Worm (Caenorhabditis elegans) whole organism, L1 larva: Measurements from ENCODE around the gene K07F5.6.
"Not testable (repeated sequence)": the region's sequence is repeated elsewhere in the genome, so short reads cannot be mapped to it uniquely, and the experiment has no call there.

Source experiments
- C04F5.9 ChIP-seq: sonication (generic microtip); optimal IDR thresholded peaks from 2 replicates; lab custom pipeline; 2016; ENCODE audit warnings: missing genetic modification characterization, missing compliant biosample characterization
- C16A3.4 ChIP-seq: fragments of 150-350 bp; optimal IDR thresholded peaks from 2 replicates; lab custom pipeline; 2014; ENCODE audit warnings: missing biosample characterization, missing genetic modification characterization
- C34B4.2 ChIP-seq: sonication (generic microtip); optimal IDR thresholded peaks from 2 replicates; lab custom pipeline; 2017; ENCODE audit warnings: mild to moderate bottlenecking, missing genetic modification characterization, missing compliant biosample characterization
- F16B12.6 ChIP-seq: fragments of 150-350 bp; optimal IDR thresholded peaks from 2 replicates; lab custom pipeline; 2014; ENCODE audit warnings: missing biosample characterization, missing genetic modification characterization
- Y116A8C.19 ChIP-seq: sonication (generic microtip); optimal IDR thresholded peaks from 2 replicates; lab custom pipeline; 2016; ENCODE audit warnings: missing compliant biosample characterization, missing genetic modification characterization, borderline replicate concordance
- aha-1 ChIP-seq: fragments of 150-350 bp; optimal IDR thresholded peaks from 2 replicates; lab custom pipeline; 2014; ENCODE audit warnings: missing biosample characterization, missing genetic modification characterization
- aly-2 ChIP-seq: fragments of 150-350 bp; optimal IDR thresholded peaks from 2 replicates; lab custom pipeline; 2014; ENCODE audit warnings: missing biosample characterization, missing genetic modification characterization
- ama-1 ChIP-seq: fragments of 150-350 bp; optimal IDR thresholded peaks from 2 replicates; lab custom pipeline; 2014
- blmp-1 ChIP-seq: fragments of 150-350 bp; optimal IDR thresholded peaks from 2 replicates; lab custom pipeline; 2014; ENCODE audit warnings: missing biosample characterization, missing genetic modification characterization
- ceh-63 ChIP-seq: fragments of 200-800 bp; sonication (Bioruptor generic); optimal IDR thresholded peaks from 2 replicates; lab custom pipeline; 2018; ENCODE audit warnings: mild to moderate bottlenecking, missing genetic modification characterization, missing compliant biosample characterization
- ceh-88 ChIP-seq: fragments of 200-800 bp; sonication (Bioruptor generic); IDR thresholded peaks from 2 replicates; pipeline ENCODE4 v1.3.6; 2022; ENCODE audit warnings: missing genetic modification characterization, missing compliant biosample characterization
- ces-1 ChIP-seq: fragments of 150-350 bp; optimal IDR thresholded peaks from 2 replicates; lab custom pipeline; 2014; ENCODE audit warnings: missing biosample characterization, missing genetic modification reagents, missing genetic modification characterization
- dpl-1 ChIP-seq, 3 experiments: fragments of 150-350 bp in 2 of 3; sonication (generic microtip) in 1 of 3; optimal IDR thresholded peaks; 2 replicates each; lab custom pipeline; 2014 to 2017; ENCODE audit warnings: missing biosample characterization in 3 of 3, missing genetic modification characterization in 3 of 3, missing genetic modification reagents in 3 of 3
- dsc-1 ChIP-seq: sonication (generic microtip); optimal IDR thresholded peaks from 2 replicates; lab custom pipeline; 2016; ENCODE audit warnings: mild to moderate bottlenecking, missing genetic modification characterization, missing compliant biosample characterization
- efl-1 ChIP-seq, 4 experiments: fragments of 150-350 bp; optimal IDR thresholded peaks in 3 of 4; peaks in 1 of 4; 1 replicate in 1 of 4; 2 replicates in 3 of 4; lab custom pipeline; 2014; ENCODE audit warnings: missing biosample characterization in 2 of 4, missing genetic modification characterization in 2 of 4, missing genetic modification reagents in 2 of 4
- efl-3 ChIP-seq: fragments of 200-800 bp; sonication (Bioruptor generic); optimal IDR thresholded peaks from 2 replicates; lab custom pipeline; 2018; ENCODE audit warnings: mild to moderate bottlenecking, missing genetic modification characterization, missing compliant biosample characterization
- elt-3 ChIP-seq, 6 experiments: fragments of 150-350 bp in 1 of 6; sonication (generic microtip); optimal IDR thresholded peaks; 2 replicates each; lab custom pipeline; 2017 to 2018; ENCODE audit warnings: missing biosample characterization in 6 of 6, missing genetic modification characterization in 6 of 6, inconsistent platforms in 1 of 6
- ets-5 ChIP-seq: fragments of 200-800 bp; sonication (Bioruptor generic); IDR thresholded peaks from 2 replicates; pipeline ENCODE4 v1.3.6; 2022; ENCODE audit warnings: missing genetic modification characterization, missing compliant biosample characterization
- fkh-8 ChIP-seq: sonication (generic microtip); optimal IDR thresholded peaks from 2 replicates; lab custom pipeline; 2016; ENCODE audit warnings: mild to moderate bottlenecking, missing genetic modification characterization, missing compliant biosample characterization
- fos-1 ChIP-seq: fragments of 150-350 bp; optimal IDR thresholded peaks from 2 replicates; lab custom pipeline; 2014; ENCODE audit warnings: missing biosample characterization, missing genetic modification characterization
- grh-1 ChIP-seq: fragments of 200-800 bp; sonication (Bioruptor generic); IDR thresholded peaks from 2 replicates; pipeline ENCODE4 v1.3.6; 2022; ENCODE audit warnings: missing genetic modification reagents, missing genetic modification characterization, missing compliant biosample characterization
- hpl-2 ChIP-seq: fragments of 150-350 bp; optimal IDR thresholded peaks from 2 replicates; lab custom pipeline; 2014; ENCODE audit warnings: missing biosample characterization, missing genetic modification reagents, missing genetic modification characterization
- jun-1 ChIP-seq: fragments of 150-350 bp; optimal IDR thresholded peaks from 2 replicates; lab custom pipeline; 2014; ENCODE audit warnings: missing biosample characterization, missing genetic modification reagents, missing genetic modification characterization
- lin-14 ChIP-seq: fragments of 200-800 bp; sonication (Bioruptor generic); optimal IDR thresholded peaks from 2 replicates; lab custom pipeline; 2018; ENCODE audit warnings: mild to moderate bottlenecking, missing genetic modification characterization, moderate library complexity, missing compliant biosample characterization
- mep-1 ChIP-seq: fragments of 150-350 bp; optimal IDR thresholded peaks from 2 replicates; lab custom pipeline; 2014; ENCODE audit warnings: missing biosample characterization, missing genetic modification characterization
- nhr-12 ChIP-seq: sonication (generic microtip); optimal IDR thresholded peaks from 2 replicates; lab custom pipeline; 2017; ENCODE audit warnings: missing biosample characterization, missing genetic modification characterization
- nhr-20 ChIP-seq: sonication (generic microtip); optimal IDR thresholded peaks from 2 replicates; lab custom pipeline; 2016; ENCODE audit warnings: mild to moderate bottlenecking, missing genetic modification characterization, missing compliant biosample characterization
- nhr-71 ChIP-seq: sonication (generic microtip); optimal IDR thresholded peaks from 2 replicates; lab custom pipeline; 2016; ENCODE audit warnings: mild to moderate bottlenecking, missing genetic modification characterization, moderate library complexity, missing compliant biosample characterization
- nhr-77 ChIP-seq: fragments of 150-350 bp; optimal IDR thresholded peaks from 2 replicates; lab custom pipeline; 2014; ENCODE audit warnings: missing biosample characterization, missing genetic modification characterization
- nhr-85 ChIP-seq: sonication (generic microtip); peaks from one replicate; lab custom pipeline; 2016; ENCODE audit warnings: missing genetic modification characterization, inconsistent platforms, missing compliant biosample characterization
- nhr-90 ChIP-seq: sonication (generic microtip); optimal IDR thresholded peaks from 2 replicates; lab custom pipeline; 2016; ENCODE audit warnings: mild to moderate bottlenecking, missing genetic modification characterization, missing compliant biosample characterization; ENCODE audit not compliant: poor library complexity
- pag-3 ChIP-seq: sonication (generic microtip); optimal IDR thresholded peaks from 2 replicates; lab custom pipeline; 2017; ENCODE audit warnings: missing genetic modification characterization, mild to moderate bottlenecking, missing compliant biosample characterization, antibody characterized with exemption, borderline replicate concordance; ENCODE audit not compliant: insufficient read depth
- sox-4 ChIP-seq: sonication (generic microtip); optimal IDR thresholded peaks from 2 replicates; lab custom pipeline; 2016; ENCODE audit warnings: missing genetic modification characterization, missing compliant biosample characterization
- sptf-1 ChIP-seq: fragments of 150-350 bp; optimal IDR thresholded peaks from 2 replicates; lab custom pipeline; 2014; ENCODE audit warnings: missing biosample characterization, missing genetic modification characterization
- tbx-2 ChIP-seq: sonication (generic microtip); optimal IDR thresholded peaks from 2 replicates; lab custom pipeline; 2016; ENCODE audit warnings: missing genetic modification characterization, missing compliant biosample characterization
- unc-30 ChIP-seq: sonication (generic microtip); optimal IDR thresholded peaks from 2 replicates; lab custom pipeline; 2017; ENCODE audit warnings: missing biosample characterization, missing genetic modification characterization
- unc-98 ChIP-seq: fragments of 200-800 bp; sonication (Bioruptor generic); IDR thresholded peaks from 2 replicates; pipeline ENCODE4 v1.3.6; 2022; ENCODE audit warnings: missing genetic modification characterization, missing compliant biosample characterization
- xbp-1 ChIP-seq: sonication (generic microtip); optimal IDR thresholded peaks from 2 replicates; lab custom pipeline; 2016; ENCODE audit warnings: missing genetic modification characterization, missing compliant biosample characterization

The K07F5.6 gene

DNA sequence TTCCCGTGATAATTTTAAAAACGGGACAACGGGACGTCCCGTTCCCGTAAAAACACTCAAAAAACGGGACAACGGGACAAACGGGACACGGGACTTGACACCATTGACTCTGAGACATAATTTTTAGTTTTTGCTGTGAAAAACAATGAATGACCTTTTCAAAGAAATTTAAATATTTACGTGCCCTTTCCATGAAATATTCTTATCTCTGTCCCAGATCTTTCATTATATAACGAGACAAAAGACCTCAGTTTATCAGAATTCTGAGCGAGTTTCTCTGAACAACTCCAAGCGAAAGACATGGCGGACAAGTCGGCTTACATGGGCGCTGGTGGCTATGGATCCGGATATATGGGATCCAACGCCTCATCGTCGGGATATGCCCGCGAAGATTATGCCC is 2.7 kb downstream of the K07F5.6 start, which contains the start of gene nspd-2:
Gene nspd-2 (plus strand): TSS at position 301 of the 400 bp plus-strand sequence.
- TF ChIP-seq dpl-1 (GFP tag; optimal IDR thresholded peaks at IDR 0.05; lab: Kevin White, UChicago) (no peak), F16B12.6 (no peak), pag-3 (tag; lab: Kevin White, UChicago) (no peak), nhr-20 (tag; lab: Kevin White, UChicago) (no peak), elt-3 (tag; optimal IDR thresholded peaks at IDR 0.05; lab: Kevin White, UChicago) (no peak), dsc-1 (tag; lab: Kevin White, UChicago) (no peak), ces-1 (no peak), aly-2 (no peak)

DNA sequence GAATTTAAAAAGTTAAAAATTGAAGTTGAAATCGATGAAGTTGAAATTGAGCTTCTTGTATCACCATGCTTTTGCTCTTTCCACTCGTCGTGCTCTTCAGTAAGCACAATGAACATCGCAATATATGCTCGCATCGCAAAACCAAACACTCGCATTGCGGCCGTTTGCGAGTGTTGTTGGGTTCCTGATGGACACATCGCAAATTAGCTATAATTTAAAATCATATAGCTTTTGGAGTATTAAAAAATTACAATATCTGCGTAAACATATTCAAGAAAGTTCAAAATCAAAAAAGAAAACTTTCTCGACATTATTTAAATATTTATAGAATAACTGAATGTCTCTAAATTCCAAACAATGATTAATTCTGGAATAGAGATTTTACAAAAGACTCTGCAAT is 4.4 kb downstream of the K07F5.6 start, which contains the start of gene K07F5.17:
Gene K07F5.17 (plus strand): TSS at position 301 of the 400 bp plus-strand sequence.
- TF ChIP-seq nhr-12 (tag; lab: Kevin White, UChicago) (no peak), C34B4.2 (tag; lab: Kevin White, UChicago) (no peak), jun-1 (tag; lab: Kevin White, UChicago) (no peak), C04F5.9 (no peak), Y116A8C.19 (tag; lab: Kevin White, UChicago) (no peak), hpl-2 (GFP tag; lab: Kevin White, UChicago) (no peak), grh-1 (GFP tag; lab: Robert Waterston, UW) (no peak), mep-1 (tag; lab: Kevin White, UChicago) (no peak), ets-5 (no peak), pag-3 (tag; lab: Kevin White, UChicago) (no peak)

DNA sequence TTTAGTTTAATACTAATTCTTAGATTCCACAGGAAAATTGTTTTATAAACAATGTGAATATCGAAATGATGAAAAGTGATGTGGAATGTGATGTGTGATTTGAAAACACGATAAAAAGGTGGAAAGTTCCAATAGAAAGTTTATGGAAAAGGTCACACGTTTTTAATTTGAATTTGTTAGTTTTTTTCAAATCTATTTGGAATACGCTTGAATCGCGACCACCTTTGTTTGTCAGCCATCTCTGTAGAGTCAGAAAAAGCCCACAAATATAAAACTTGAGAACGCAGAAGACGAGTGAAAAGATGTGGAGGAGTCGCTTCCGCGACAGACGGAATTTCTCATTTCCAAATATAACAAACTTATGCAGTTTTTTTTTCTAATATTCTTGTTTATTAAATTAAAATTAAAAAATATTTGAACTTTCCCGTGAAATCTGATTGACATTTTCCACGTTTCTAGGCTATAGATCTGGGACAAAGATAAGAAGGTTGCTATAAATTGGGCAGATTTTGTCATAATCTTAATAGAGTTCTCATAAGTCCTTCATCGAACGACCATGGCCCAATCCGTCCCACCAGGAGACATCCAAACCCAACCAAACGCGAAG is 5.4 kb downstream of the K07F5.6 start, which contains the start of the genes kin-24 and msp-56:
Gene kin-24 (minus strand): TSS at position 101 of the 607 bp plus-strand sequence.
Gene msp-56 (plus strand): TSS at position 557 of the 607 bp plus-strand sequence.
- TF ChIP-seq nhr-85 (no peak), unc-98 (GFP tag; lab: Robert Waterston, UW) (no peak), aha-1 (tag; lab: Kevin White, UChicago) (no peak), sptf-1 (tag; lab: Kevin White, UChicago) (no peak), nhr-77 (tag; lab: Kevin White, UChicago) (no peak), fos-1 (tag; lab: Kevin White, UChicago) (no peak), nhr-90 (tag; lab: Kevin White, UChicago) (no peak), tbx-2 (no peak)

DNA sequence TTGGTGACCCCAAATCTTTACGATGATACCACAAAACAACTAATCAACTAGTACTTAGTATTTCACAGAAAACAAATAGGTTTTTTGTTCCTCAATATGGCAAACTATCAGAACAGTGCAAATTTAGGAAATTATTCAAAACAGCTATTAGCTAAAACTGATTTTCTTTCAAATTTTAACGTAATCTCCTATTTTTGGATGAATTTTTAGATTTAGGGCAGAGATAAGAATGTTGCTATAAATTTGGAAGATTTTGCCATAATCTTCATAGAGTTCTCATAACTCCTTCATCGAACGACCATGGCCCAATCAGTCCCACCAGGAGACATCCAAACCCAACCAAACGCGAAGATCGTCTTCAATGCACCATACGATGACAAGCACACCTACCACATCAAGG is 9.1 kb downstream of the K07F5.6 start, which contains the start of gene msp-10:
Gene msp-10 (plus strand): TSS at position 301 of the 400 bp plus-strand sequence.
- TF ChIP-seq xbp-1 (tag; lab: Kevin White, UChicago); nhr-71 (tag; lab: Kevin White, UChicago); ama-1 (lab: Kevin White, UChicago): not testable (repeated sequence)
- TF ChIP-seq, all 84 proteins: peak for 0; not testable (repeated sequence) for 84

DNA sequence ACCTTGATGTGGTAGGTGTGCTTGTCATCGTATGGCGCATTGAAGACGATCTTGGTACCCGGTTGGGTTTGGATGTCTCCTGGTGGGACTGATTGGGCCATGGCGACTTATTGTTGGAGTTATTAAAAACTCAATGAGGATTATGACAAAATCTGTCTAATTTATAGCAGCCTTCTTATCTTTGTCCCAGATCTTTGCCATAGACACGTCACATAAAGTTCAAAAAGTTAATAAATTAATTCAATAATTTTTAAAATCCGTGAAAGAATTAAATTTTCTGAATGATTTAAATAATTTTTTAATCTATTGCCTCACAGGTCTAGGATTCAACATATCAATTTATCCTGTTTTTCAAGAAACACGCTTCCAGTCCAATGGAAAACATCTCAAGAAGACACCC is 10.2 kb downstream of the K07F5.6 start, which contains the start of gene msp-81:
Gene msp-81 (minus strand): TSS at position 101 of the 400 bp plus-strand sequence.
- TF ChIP-seq ceh-63 (no peak), ceh-88 (no peak), lin-14 (GFP tag; lab: Kevin White, UChicago) (no peak), fkh-8 (no peak), unc-30 (tag; lab: Kevin White, UChicago) (no peak), elt-3 (tag; optimal IDR thresholded peaks at IDR 0.05; lab: Kevin White, UChicago) (no peak), nhr-71 (tag; lab: Kevin White, UChicago) (no peak), Y116A8C.19 (tag; lab: Kevin White, UChicago) (no peak), ets-5 (no peak), C16A3.4 (tag; lab: Kevin White, UChicago) (no peak), nhr-12 (tag; lab: Kevin White, UChicago) (no peak), efl-3 (GFP tag; lab: Kevin White, UChicago) (no peak), mep-1 (tag; lab: Kevin White, UChicago) (no peak), sox-4 (tag; lab: Kevin White, UChicago) (no peak), nhr-20 (tag; lab: Kevin White, UChicago) (no peak), efl-1 (optimal IDR thresholded peaks at IDR 0.05; lab: Kevin White, UChicago) (no peak), efl-1 (GFP tag; optimal IDR thresholded peaks at IDR 0.05 in 1 of 2; lab: Kevin White, UChicago) (no peak), blmp-1 (tag; lab: Kevin White, UChicago) (no peak), fos-1 (tag; lab: Kevin White, UChicago) (no peak)
